Worm (Caenorhabditis elegans) whole organism, mixed stage, embryonic: ENCODE measurements around the gene Y54F10AM.11.
A peak's percentile ranks its signal among the peaks of the same experiment; 100 is the strongest.

Experiments
- M03D4.4 ChIP-seq: sonication (generic microtip); optimal IDR thresholded peaks from 2 replicates; lab custom pipeline; 2017; ENCODE audit warnings: mild to moderate bottlenecking, missing genetic modification characterization, missing compliant biosample characterization
- bed-3 ChIP-seq: fragments of 200-800 bp; sonication (Bioruptor generic); optimal IDR thresholded peaks from 3 replicates; lab custom pipeline; 2018; ENCODE audit warnings: mild to moderate bottlenecking, missing genetic modification characterization, moderate library complexity, missing compliant biosample characterization
- ceh-39 ChIP-seq: fragments of 150-350 bp; optimal IDR thresholded peaks from 2 replicates; lab custom pipeline; 2014; ENCODE audit warnings: missing biosample characterization, missing genetic modification characterization
- ceh-43 ChIP-seq: fragments of 200-800 bp; sonication (Bioruptor generic); optimal IDR thresholded peaks from 2 replicates; lab custom pipeline; 2018; ENCODE audit warnings: mild to moderate bottlenecking, missing genetic modification characterization, moderate library complexity, missing compliant biosample characterization
- ceh-83 ChIP-seq: fragments of 200-800 bp; sonication (Bioruptor generic); optimal IDR thresholded peaks from 2 replicates; lab custom pipeline; 2018; ENCODE audit warnings: mild to moderate bottlenecking, missing genetic modification characterization, missing compliant biosample characterization
- ces-1 ChIP-seq: fragments of 150-350 bp; optimal IDR thresholded peaks from 2 replicates; lab custom pipeline; 2014; ENCODE audit warnings: missing biosample characterization, missing genetic modification reagents, missing genetic modification characterization
- cnd-1 ChIP-seq: fragments of 200-800 bp; sonication (Bioruptor generic); optimal IDR thresholded peaks from 2 replicates; lab custom pipeline; 2018; ENCODE audit warnings: mild to moderate bottlenecking, missing genetic modification characterization, missing compliant biosample characterization
- drap-1 ChIP-seq: fragments of 200-800 bp; sonication (Bioruptor generic); optimal IDR thresholded peaks from 3 replicates; lab custom pipeline; 2018; ENCODE audit warnings: mild to moderate bottlenecking, missing genetic modification characterization, missing compliant biosample characterization
- flh-1 ChIP-seq: fragments of 200-800 bp; sonication (Bioruptor generic); optimal IDR thresholded peaks from 2 replicates; lab custom pipeline; 2018; ENCODE audit warnings: mild to moderate bottlenecking, missing genetic modification characterization, moderate library complexity, missing compliant biosample characterization
- ham-2 ChIP-seq: fragments of 200-800 bp; sonication (Bioruptor generic); optimal IDR thresholded peaks from 2 replicates; lab custom pipeline; 2018; ENCODE audit warnings: mild to moderate bottlenecking, missing genetic modification characterization, missing compliant biosample characterization
- hlh-1 ChIP-seq: fragments of 150-350 bp; optimal IDR thresholded peaks from 2 replicates; lab custom pipeline; 2014; ENCODE audit warnings: missing biosample characterization, missing genetic modification reagents, missing genetic modification characterization
- lin-13 ChIP-seq: fragments of 150-350 bp; optimal IDR thresholded peaks from 2 replicates; lab custom pipeline; 2014; ENCODE audit warnings: missing biosample characterization, missing genetic modification characterization
- lin-32 ChIP-seq: fragments of 200-800 bp; sonication (Bioruptor generic); optimal IDR thresholded peaks from 2 replicates; lab custom pipeline; 2018; ENCODE audit warnings: mild to moderate bottlenecking, missing genetic modification characterization, missing compliant biosample characterization
- lsy-2 ChIP-seq: fragments of 150-350 bp; optimal IDR thresholded peaks from 2 replicates; lab custom pipeline; 2014; ENCODE audit warnings: missing biosample characterization, missing genetic modification characterization
- mab-5 ChIP-seq: fragments of 150-350 bp; optimal IDR thresholded peaks from 2 replicates; lab custom pipeline; 2014; ENCODE audit warnings: missing biosample characterization, missing genetic modification characterization
- mep-1 ChIP-seq: fragments of 150-350 bp; optimal IDR thresholded peaks from 2 replicates; lab custom pipeline; 2017; ENCODE audit warnings: missing biosample characterization, missing genetic modification reagents, missing genetic modification characterization, inconsistent platforms
- mls-2 ChIP-seq: sonication (generic microtip); optimal IDR thresholded peaks from 2 replicates; lab custom pipeline; 2016; ENCODE audit warnings: mild to moderate bottlenecking, missing genetic modification characterization, moderate library complexity, missing compliant biosample characterization
- nhr-12 ChIP-seq: fragments of 150-350 bp; optimal IDR thresholded peaks from 2 replicates; lab custom pipeline; 2014; ENCODE audit warnings: missing biosample characterization, missing genetic modification characterization
- nhr-2 ChIP-seq: fragments of 150-350 bp; optimal IDR thresholded peaks from 2 replicates; lab custom pipeline; 2014; ENCODE audit warnings: missing biosample characterization, missing genetic modification characterization
- nhr-237 ChIP-seq: fragments of 150-350 bp; optimal IDR thresholded peaks from 2 replicates; lab custom pipeline; 2014; ENCODE audit warnings: missing biosample characterization, missing genetic modification characterization
- nhr-28 ChIP-seq: fragments of 150-350 bp; optimal IDR thresholded peaks from 2 replicates; lab custom pipeline; 2014; ENCODE audit warnings: missing biosample characterization, missing genetic modification characterization
- pha-4 ChIP-seq: fragments of 150-350 bp; optimal IDR thresholded peaks from 2 replicates; lab custom pipeline; 2018; ENCODE audit warnings: missing biosample characterization, missing genetic modification reagents, missing genetic modification characterization
- sem-2 ChIP-seq: fragments of 200-800 bp; sonication (Bioruptor generic); optimal IDR thresholded peaks from 2 replicates; lab custom pipeline; 2018; ENCODE audit warnings: mild to moderate bottlenecking, missing genetic modification characterization, missing compliant biosample characterization
- snpc-4 ChIP-seq: fragments of 150-350 bp; optimal IDR thresholded peaks from 2 replicates; lab custom pipeline; 2014; ENCODE audit warnings: missing biosample characterization, missing genetic modification characterization
- sptf-1 ChIP-seq: sonication (generic microtip); optimal IDR thresholded peaks from 2 replicates; lab custom pipeline; 2017; ENCODE audit warnings: mild to moderate bottlenecking, missing genetic modification characterization, moderate library complexity, missing compliant biosample characterization
- unc-120 ChIP-seq: sonication (generic microtip); optimal IDR thresholded peaks from 2 replicates; lab custom pipeline; 2017; ENCODE audit warnings: missing genetic modification characterization, missing compliant biosample characterization; ENCODE audit not compliant: poor library complexity, severe bottlenecking
- unc-39 ChIP-seq: fragments of 150-350 bp; optimal IDR thresholded peaks from 2 replicates; lab custom pipeline; 2014; ENCODE audit warnings: missing biosample characterization, missing genetic modification characterization
- unc-62 ChIP-seq: fragments of 150-350 bp; optimal IDR thresholded peaks from 2 replicates; lab custom pipeline; 2014; ENCODE audit warnings: missing biosample characterization, missing genetic modification reagents, missing genetic modification characterization
- zip-8 ChIP-seq: fragments of 150-350 bp; optimal IDR thresholded peaks from 2 replicates; lab custom pipeline; 2014; ENCODE audit warnings: missing biosample characterization, missing genetic modification characterization
- ztf-11 ChIP-seq: fragments of 150-350 bp; optimal IDR thresholded peaks from 2 replicates; lab custom pipeline; 2014; ENCODE audit warnings: missing biosample characterization, missing genetic modification characterization

The Y54F10AM.11 gene

ce11 chrIII:2596984-2597454 is 33.2 kb upstream of the Y54F10AM.11 start, which contains the start of gene apb-1:
TSS of gene apb-1 (minus strand) at chrIII:2597034.
- TF ChIP-seq mep-1 (tag; lab: Kevin White, UChicago) (peak; percentile 87), unc-120 (peak; percentile 94), bed-3 (peak; percentile 3), unc-62 (GFP tag; lab: Kevin White, UChicago) (peak; percentile 32), lin-13 (tag; lab: Kevin White, UChicago) (peak; percentile 93), ceh-43 (GFP tag; lab: Kevin White, UChicago) (no peak), M03D4.4 (peak; percentile 58), ceh-39 (tag; lab: Kevin White, UChicago) (peak; percentile 66), pha-4 (tag; lab: Kevin White, UChicago) (peak; percentile 91), ztf-11 (tag; lab: Kevin White, UChicago) (peak; percentile 51), nhr-237 (tag; lab: Kevin White, UChicago) (peak; percentile 73), ces-1 (GFP tag; lab: Kevin White, UChicago) (peak; percentile 89), flh-1 (GFP tag; lab: Kevin White, UChicago) (no peak), zip-8 (no peak), mab-5 (peak; percentile 64), sptf-1 (peak; percentile 90), cnd-1 (peak; percentile 56), mls-2 (tag; lab: Kevin White, UChicago) (peak; percentile 78), lin-32 (peak; percentile 5), nhr-2 (tag; lab: Kevin White, UChicago) (no peak), hlh-1 (tag; lab: Kevin White, UChicago) (peak; percentile 10), lsy-2 (peak; percentile 87), unc-39 (tag; lab: Kevin White, UChicago) (no peak), ham-2 (GFP tag; lab: Kevin White, UChicago) (no peak)

ce11 chrIII:2586193-2586592 is 22.4 kb upstream of the Y54F10AM.11 start, which contains the start of gene gpa-17:
TSS of gene gpa-17 (plus strand) at chrIII:2586555.
- TF ChIP-seq lsy-2 (no peak), nhr-2 (tag; lab: Kevin White, UChicago) (no peak), snpc-4 (tag; lab: Kevin White, UChicago) (no peak), nhr-28 (no peak)
- TF ChIP-seq, all 35 proteins: peak for 0

- no peak for TF ChIP-seq nhr-12 (tag; lab: Kevin White, UChicago)
- no peak for TF ChIP-seq unc-120
- no peak for TF ChIP-seq nhr-28
- no peak for TF ChIP-seq ham-2 (GFP tag; lab: Kevin White, UChicago)
- no peak for TF ChIP-seq snpc-4 (tag; lab: Kevin White, UChicago)
These were observed 15.2 kb upstream of the Y54F10AM.11 start, which contains the start of gene Y71H2B.8 for ce11 chrIII:2578993-2579392. TSS of gene Y71H2B.8 (plus strand) at chrIII:2579293.

- TF ChIP-seq hlh-1 (tag; lab: Kevin White, UChicago) (peak; percentile 46), mab-5 (peak; percentile 22), drap-1 (no peak), mep-1 (tag; lab: Kevin White, UChicago) (peak; percentile 5), ces-1 (GFP tag; lab: Kevin White, UChicago) (peak; percentile 55), ceh-43 (GFP tag; lab: Kevin White, UChicago) (no peak), unc-39 (tag; lab: Kevin White, UChicago) (no peak)
These were observed 14.8 kb upstream of the Y54F10AM.11 start for ce11 chrIII:2578563-2578962.

ce11 chrIII:2577982-2578381 is 14.2 kb upstream of the Y54F10AM.11 start:
- TF ChIP-seq mab-5 = no peak
- no peak for TF ChIP-seq cnd-1

- TF ChIP-seq nhr-2 (tag; lab: Kevin White, UChicago) (no peak), lsy-2 (peak; percentile 44), sem-2 (GFP tag; lab: Kevin White, UChicago) (no peak), nhr-28 (no peak), ceh-83 (GFP tag; lab: Kevin White, UChicago) (peak; percentile 38), lin-13 (tag; lab: Kevin White, UChicago) (peak; percentile 14), ceh-43 (GFP tag; lab: Kevin White, UChicago) (peak; percentile 5), lin-32 (peak; percentile 2), M03D4.4 (peak; percentile 19), sptf-1 (peak; percentile 75), ces-1 (GFP tag; lab: Kevin White, UChicago) (peak; percentile 49), mep-1 (tag; lab: Kevin White, UChicago) (peak; percentile 43), ceh-39 (tag; lab: Kevin White, UChicago) (no peak), hlh-1 (tag; lab: Kevin White, UChicago) (peak; percentile 7), unc-120 (peak; percentile 48), mls-2 (tag; lab: Kevin White, UChicago) (peak; percentile 41), ham-2 (GFP tag; lab: Kevin White, UChicago) (peak; percentile 69), drap-1 (peak; percentile 38)
These were observed 12.8 kb upstream of the Y54F10AM.11 start for ce11 chrIII:2576360-2577259.
